Fruit fly (Drosophila melanogaster) whole organism, embryonic: ENCODE measurements around the gene CG1983.

ENCODE experiments used
- Ada2b ChIP-seq: fragments of 200-800 bp; sonication (Bioruptor generic); IDR thresholded peaks from 2 replicates; pipeline ENCODE4 v1.3.6; 2022; ENCODE audit warnings: missing biosample characterization, missing genetic modification characterization
- CG10366 ChIP-seq: fragments of 200-800 bp; sonication (Bioruptor generic); IDR thresholded peaks from 2 replicates; pipeline ENCODE4 v1.3.6; 2022; ENCODE audit warnings: missing biosample characterization, missing genetic modification characterization
- CG11398 ChIP-seq: fragments of 200-800 bp; sonication (Bioruptor generic); optimal IDR thresholded peaks from 2 replicates; lab custom pipeline; 2016; ENCODE audit warnings: missing biosample characterization, missing genetic modification characterization
- CG14441 ChIP-seq: fragments of 200-800 bp; sonication (Bioruptor generic); IDR thresholded peaks from 2 replicates; pipeline ENCODE4 v1.3.6; 2022; ENCODE audit warnings: missing biosample characterization, missing genetic modification characterization
- CG17186 ChIP-seq: fragments of 200-800 bp; sonication (Bioruptor generic); optimal IDR thresholded peaks from 3 replicates; lab custom pipeline; 2017; ENCODE audit warnings: missing biosample characterization, missing genetic modification reagents, missing genetic modification characterization
- CG1792 ChIP-seq: fragments of 200-800 bp; sonication (Bioruptor generic); optimal IDR thresholded peaks from 2 replicates; lab custom pipeline; 2016; ENCODE audit warnings: missing biosample characterization, missing genetic modification characterization
- CG1832 ChIP-seq: fragments of 200-800 bp; sonication (Bioruptor generic); optimal IDR thresholded peaks from 2 replicates; lab custom pipeline; 2017; ENCODE audit warnings: missing biosample characterization, mild to moderate bottlenecking, missing genetic modification characterization, inconsistent platforms
- CG18599 ChIP-seq: fragments of 200-800 bp; sonication (Bioruptor generic); optimal IDR thresholded peaks from 3 replicates; lab custom pipeline; 2017; ENCODE audit warnings: missing biosample characterization, missing genetic modification characterization, mild to moderate bottlenecking, moderate library complexity, missing genetic modification reagents
- CG2199 ChIP-seq: fragments of 200-800 bp; sonication (Bioruptor generic); IDR thresholded peaks from 3 replicates; pipeline ENCODE4 v1.3.6; 2022; ENCODE audit warnings: missing biosample characterization, missing genetic modification characterization
- CG2678 ChIP-seq: fragments of 200-800 bp; sonication (Bioruptor generic); optimal IDR thresholded peaks from 3 replicates; lab custom pipeline; 2019; ENCODE audit warnings: missing biosample characterization, mild to moderate bottlenecking, missing genetic modification characterization, moderate library complexity
- CG3726 ChIP-seq: fragments of 200-800 bp; sonication (Bioruptor generic); IDR thresholded peaks from 3 replicates; pipeline ENCODE4, ENCODE4 v1.3.6; 2022; ENCODE audit warnings: missing biosample characterization, missing genetic modification characterization
- CG4617 ChIP-seq: fragments of 200-800 bp; sonication (Bioruptor generic); optimal IDR thresholded peaks from 3 replicates; lab custom pipeline; 2016; ENCODE audit warnings: missing biosample characterization, missing genetic modification characterization, borderline replicate concordance
- CG6765 ChIP-seq: fragments of 200-800 bp; sonication (Bioruptor generic); optimal IDR thresholded peaks from 3 replicates; lab custom pipeline; 2017; ENCODE audit warnings: missing biosample characterization, mild to moderate bottlenecking, missing genetic modification characterization
- CG6791 ChIP-seq: fragments of 200-800 bp; sonication (Bioruptor generic); IDR thresholded peaks from 3 replicates; pipeline ENCODE4 v1.3.6; 2022; ENCODE audit warnings: missing biosample characterization, missing genetic modification characterization; ENCODE audit not compliant: partially characterized antibody
- CG7839 ChIP-seq: fragments of 200-800 bp; sonication (Bioruptor generic); optimal IDR thresholded peaks from 3 replicates; lab custom pipeline; 2018; ENCODE audit warnings: missing biosample characterization, mild to moderate bottlenecking, missing genetic modification characterization, moderate library complexity
- CG7987 ChIP-seq: fragments of 200-800 bp; sonication (Bioruptor generic); optimal IDR thresholded peaks from 2 replicates; lab custom pipeline; 2018; ENCODE audit warnings: missing biosample characterization, mild to moderate bottlenecking, missing genetic modification characterization, moderate library complexity
- CG9932 ChIP-seq: fragments of 200-800 bp; sonication (Bioruptor generic); IDR thresholded peaks from 2 replicates; pipeline ENCODE4 v1.3.6; 2022; ENCODE audit warnings: missing biosample characterization, missing genetic modification characterization
- CTCF ChIP-seq: fragments of 200-800 bp; sonication (Bioruptor generic); optimal IDR thresholded peaks from 2 replicates; lab custom pipeline; 2017; ENCODE audit warnings: missing biosample characterization, mild to moderate bottlenecking, missing genetic modification characterization, moderate library complexity
- CoRest ChIP-seq: fragments of 200-800 bp; sonication (Bioruptor generic); optimal IDR thresholded peaks from 3 replicates; lab custom pipeline; 2018; ENCODE audit warnings: missing biosample characterization, mild to moderate bottlenecking, missing genetic modification characterization, moderate library complexity
- Deaf1 ChIP-seq: fragments of 200-800 bp; optimal IDR thresholded peaks from 3 replicates; lab custom pipeline; 2019; ENCODE audit warnings: missing biosample characterization, mild to moderate bottlenecking, missing genetic modification characterization, moderate library complexity
- Dip2 ChIP-seq: fragments of 200-800 bp; sonication (Bioruptor generic); IDR thresholded peaks from 2 replicates; pipeline ENCODE4 v1.3.6; 2022; ENCODE audit warnings: missing biosample characterization, missing genetic modification characterization
- Fer2 ChIP-seq: fragments of 200-800 bp; sonication (Bioruptor generic); optimal IDR thresholded peaks from 2 replicates; lab custom pipeline; 2018; ENCODE audit warnings: missing biosample characterization, mild to moderate bottlenecking, missing genetic modification characterization, moderate library complexity
- HLH4C ChIP-seq: fragments of 200-800 bp; sonication (Bioruptor generic); IDR thresholded peaks from 3 replicates; pipeline ENCODE4 v1.3.6; 2022; ENCODE audit warnings: missing biosample characterization, missing genetic modification characterization; ENCODE audit not compliant: partially characterized antibody
- Hr3 ChIP-seq: fragments of 200-800 bp; sonication (Bioruptor generic); optimal IDR thresholded peaks from 3 replicates; lab custom pipeline; 2016; ENCODE audit warnings: missing biosample characterization, missing genetic modification characterization
- Myb ChIP-seq: fragments of 200-800 bp; sonication (Bioruptor generic); optimal IDR thresholded peaks from 2 replicates; lab custom pipeline; 2016; ENCODE audit warnings: missing biosample characterization, missing genetic modification characterization
- Six4 ChIP-seq: fragments of 200-800 bp; sonication (Bioruptor generic); optimal IDR thresholded peaks from 2 replicates; lab custom pipeline; 2016; ENCODE audit warnings: missing biosample characterization, missing genetic modification characterization
- Trl ChIP-seq, 3 experiments: fragments of >200 bp in 2 of 3; fragments of 200-800 bp in 1 of 3; sonication (Bioruptor generic) in 1 of 3; optimal IDR thresholded peaks; 2 replicates in 1 of 3; 3 replicates in 2 of 3; lab custom pipeline; 2016 to 2017; ENCODE audit warnings: missing biosample characterization in 1 of 3, missing genetic modification characterization in 1 of 3
- Usf ChIP-seq: fragments of 200-800 bp; sonication (Bioruptor generic); optimal IDR thresholded peaks from 2 replicates; lab custom pipeline; 2017; ENCODE audit warnings: missing genotype, missing biosample characterization, missing genetic modification characterization
- Xrp1 ChIP-seq: fragments of 200-800 bp; sonication (Bioruptor generic); IDR thresholded peaks from 2 replicates; pipeline ENCODE4 v1.3.6; 2022; ENCODE audit warnings: missing biosample characterization, missing genetic modification characterization
- bcd ChIP-seq: fragments of 200-800 bp; sonication (Bioruptor generic); optimal IDR thresholded peaks from 2 replicates; lab custom pipeline; 2017; ENCODE audit warnings: missing biosample characterization, mild to moderate bottlenecking, missing genetic modification characterization
- bowl ChIP-seq: fragments of 200-800 bp; sonication (Bioruptor generic); IDR thresholded peaks from 2 replicates; pipeline ENCODE4 v1.3.6; 2022; ENCODE audit warnings: missing biosample characterization, missing genetic modification characterization
- crc ChIP-seq: fragments of 200-800 bp; sonication (Bioruptor generic); optimal IDR thresholded peaks from 2 replicates; lab custom pipeline; 2016; ENCODE audit warnings: missing biosample characterization, missing genetic modification characterization
- da ChIP-seq: fragments of 200-800 bp; sonication (Bioruptor generic); optimal IDR thresholded peaks from 2 replicates; lab custom pipeline; 2016; ENCODE audit warnings: missing biosample characterization, missing genetic modification characterization
- gcm ChIP-seq: fragments of 200-800 bp; sonication (Bioruptor generic); optimal IDR thresholded peaks from 2 replicates; lab custom pipeline; 2019; ENCODE audit warnings: missing biosample characterization, mild to moderate bottlenecking, missing genetic modification characterization, moderate library complexity
- gt ChIP-seq: fragments of 200-800 bp; sonication (Bioruptor generic); IDR thresholded peaks from 2 replicates; pipeline ENCODE4 v1.3.6; 2022; ENCODE audit warnings: missing biosample characterization, missing genetic modification characterization
- hth ChIP-seq: fragments of >200 bp; optimal IDR thresholded peaks from 2 replicates; lab custom pipeline; 2017; ENCODE audit warnings: inconsistent platforms
- kay ChIP-seq: fragments of 200-800 bp; sonication (Bioruptor generic); optimal IDR thresholded peaks from 2 replicates; lab custom pipeline; 2016; ENCODE audit warnings: missing biosample characterization, missing genetic modification characterization
- mld ChIP-seq: fragments of 200-800 bp; sonication (Bioruptor generic); IDR thresholded peaks from 3 replicates; pipeline ENCODE4 v1.3.6; 2022; ENCODE audit warnings: missing biosample characterization, missing genetic modification characterization; ENCODE audit not compliant: partially characterized antibody
- nom ChIP-seq: fragments of 200-800 bp; sonication (Bioruptor generic); optimal IDR thresholded peaks from 2 replicates; lab custom pipeline; 2017; ENCODE audit warnings: missing biosample characterization, missing genetic modification characterization, mild to moderate bottlenecking, moderate library complexity, missing genetic modification reagents
- odd ChIP-seq: fragments of 200-800 bp; sonication (Bioruptor generic); optimal IDR thresholded peaks from 2 replicates; lab custom pipeline; 2017; ENCODE audit warnings: missing biosample characterization, mild to moderate bottlenecking, missing genetic modification characterization
- pan ChIP-seq, 4 experiments: fragments of >200 bp in 3 of 4; fragments of 200-800 bp in 1 of 4; sonication (Bioruptor generic) in 1 of 4; optimal IDR thresholded peaks in 3 of 4; IDR thresholded peaks in 1 of 4; 2 replicates each; pipeline versions ENCODE4 v1.3.6 to Lab custom; 2017 to 2022; ENCODE audit warnings: missing biosample characterization in 2 of 4, missing genetic modification characterization in 2 of 4, mixed read lengths in 1 of 4
- pho ChIP-seq: fragments of 200-800 bp; sonication (Bioruptor generic); optimal IDR thresholded peaks from 2 replicates; lab custom pipeline; 2016; ENCODE audit warnings: missing biosample characterization, missing genetic modification characterization
- ranshi ChIP-seq: fragments of 200-800 bp; sonication (Bioruptor generic); IDR thresholded peaks from 2 replicates; pipeline ENCODE4 v1.3.6; 2022; ENCODE audit warnings: missing biosample characterization, missing genetic modification characterization
- sisA ChIP-seq: fragments of 200-800 bp; sonication (Bioruptor generic); IDR thresholded peaks from 2 replicates; pipeline ENCODE4 v1.3.6; 2022; ENCODE audit warnings: missing biosample characterization, missing genetic modification characterization
- sqz ChIP-seq: fragments of 200-800 bp; sonication (Bioruptor generic); optimal IDR thresholded peaks from 3 replicates; lab custom pipeline; 2018; ENCODE audit warnings: missing biosample characterization, mild to moderate bottlenecking, missing genetic modification characterization
- ttk ChIP-seq: fragments of 200-800 bp; sonication (Bioruptor generic); IDR thresholded peaks from 2 replicates; pipeline ENCODE4 v2.1.2; 2022; ENCODE audit warnings: missing biosample characterization, missing genetic modification characterization
- tup ChIP-seq: fragments of 200-800 bp; sonication (Bioruptor generic); optimal IDR thresholded peaks from 2 replicates; lab custom pipeline; 2016; ENCODE audit warnings: missing biosample characterization, mild to moderate bottlenecking, missing genetic modification characterization, moderate library complexity
- vnd ChIP-seq: fragments of 200-800 bp; sonication (Bioruptor generic); IDR thresholded peaks from 3 replicates; pipeline ENCODE4 v1.3.6; 2022; ENCODE audit warnings: missing biosample characterization, missing genetic modification characterization; ENCODE audit not compliant: partially characterized antibody

Gene CG1983

DNA sequence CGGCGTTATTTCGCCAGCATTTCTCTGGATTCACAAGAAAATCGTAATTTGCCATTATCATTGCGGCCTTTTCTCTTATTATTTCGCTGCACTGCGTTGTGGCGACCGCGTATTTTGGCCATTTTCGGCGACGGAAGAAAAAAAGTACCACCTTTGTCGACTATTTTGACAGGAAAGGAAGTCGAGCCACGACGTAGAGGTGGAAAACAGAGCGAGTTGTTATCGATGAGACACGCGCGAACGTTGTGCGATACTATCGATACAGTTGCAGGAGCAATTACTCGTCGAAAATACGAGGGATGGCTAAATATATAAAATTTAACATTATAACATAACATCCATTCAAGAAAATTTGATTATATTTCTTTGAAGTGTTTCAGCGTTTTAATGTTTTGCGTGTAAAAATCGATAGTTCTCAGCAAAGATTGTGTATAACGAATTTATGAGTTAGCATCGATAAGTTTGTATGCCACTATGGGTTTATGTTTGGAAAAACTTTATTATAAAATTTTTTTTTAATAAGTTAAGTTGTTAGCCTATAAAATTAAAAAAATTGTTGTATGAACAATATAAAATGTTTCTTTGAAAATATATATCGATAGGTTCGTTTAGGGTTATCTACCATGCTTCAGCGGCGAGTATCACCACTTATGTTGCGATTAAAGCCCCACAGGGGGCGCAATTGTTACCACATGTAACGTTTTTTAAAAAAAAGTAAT, 31.4 kb upstream of the CG1983 start, which contains the start of gene RpS7 (continued):
- TF ChIP-seq Trl (optimal IDR thresholded peaks at IDR 0.05; lab: Kevin White, UChicago) (no peak), Trl (GFP tag; optimal IDR thresholded peaks at IDR 0.05; lab: Kevin White, UChicago) (peak; percentile 24), CG7839 (tag; lab: Kevin White, UChicago) (peak; percentile 70), CG10366 (peak; percentile 73), CG18599 (GFP tag; lab: Kevin White, UChicago) (peak; percentile 49), Usf (GFP tag; lab: Kevin White, UChicago) (peak; percentile 37), vnd (GFP tag; lab: Robert Waterston, UW) (peak; percentile 99), Dip2 (no peak), Ada2b (GFP tag; lab: Robert Waterston, UW) (peak; percentile 50; the same call in 1 of the 2 replicates), CG6791 (GFP tag; lab: Robert Waterston, UW) (peak; percentile 94), ranshi (GFP tag; lab: Robert Waterston, UW) (peak; percentile 80), CG1832 (GFP tag; lab: Kevin White, UChicago) (no peak), CG14441 (GFP tag; lab: Robert Waterston, UW) (peak; percentile 57), crc (peak; percentile 30), Myb (GFP tag; lab: Kevin White, UChicago) (peak; percentile 89), Xrp1 (GFP tag; lab: Robert Waterston, UW) (peak; percentile 29; the same call in 1 of the 2 replicates), CG7987 (GFP tag; lab: Kevin White, UChicago) (peak; percentile 93), CoRest (tag; lab: Kevin White, UChicago) (peak; percentile 63), Hr3 (GFP tag; lab: Kevin White, UChicago) (peak; percentile 38), Fer2 (tag; lab: Kevin White, UChicago) (peak; percentile 27), CG1792 (GFP tag; lab: Kevin White, UChicago) (peak; percentile 9), pho (GFP tag; lab: Kevin White, UChicago) (peak; percentile 56), mld (GFP tag; lab: Robert Waterston, UW) (peak; percentile 89), CG6765 (peak; percentile 93), CG17186 (peak; percentile 67), CG9932 (GFP tag; lab: Robert Waterston, UW) (peak; percentile 86), bowl (GFP tag; lab: Robert Waterston, UW) (peak; percentile 65), hth (no peak), gcm (peak; percentile 74), da (GFP tag; lab: Kevin White, UChicago) (no peak), nom (GFP tag; lab: Kevin White, UChicago) (peak; percentile 90), sqz (GFP tag; lab: Kevin White, UChicago) (peak; percentile 71), CG4617 (GFP tag; lab: Kevin White, UChicago) (peak; percentile 2), CG3726 (GFP tag; lab: Robert Waterston, UW) (peak; percentile 76), tup (GFP tag; lab: Kevin White, UChicago) (no peak), HLH4C (GFP tag; lab: Robert Waterston, UW) (peak; percentile 96), bcd (GFP tag; lab: Kevin White, UChicago) (peak; percentile 87), Six4 (GFP tag; lab: Kevin White, UChicago) (peak; percentile 23), CG2678 (tag; lab: Kevin White, UChicago) (peak; percentile 60), Deaf1 (tag; lab: Kevin White, UChicago) (peak; percentile 35), gt (GFP tag; lab: Robert Waterston, UW) (peak; percentile 17; the same call in 1 of the 2 replicates), ttk (peak; percentile 58; the same call in 1 of the 2 replicates), CTCF (GFP tag; lab: Kevin White, UChicago) (peak; percentile 92), sisA (GFP tag; lab: Robert Waterston, UW) (0 out of 2 replicates have a peak, but pooled peaks have one; percentile 15), pan (optimal IDR thresholded peaks at IDR 0.05; lab: Kevin White, UChicago) (no peak), pan (GFP tag; optimal IDR thresholded peaks at IDR 0.05 in 1 of 2, IDR thresholded peaks at IDR 0.05 in 1 of 2) (peak in 1 of 2 experiments; percentile 80), kay (no peak), odd (GFP tag; lab: Kevin White, UChicago) (peak; percentile 88), CG2199 (peak; percentile 75; the same call in 1 of the 3 replicates), CG11398 (GFP tag; lab: Kevin White, UChicago) (peak; percentile 41)
